Worm (Caenorhabditis elegans): Measurements from ENCODE around the gene B0432.9.

Gene B0432.9

DNA sequence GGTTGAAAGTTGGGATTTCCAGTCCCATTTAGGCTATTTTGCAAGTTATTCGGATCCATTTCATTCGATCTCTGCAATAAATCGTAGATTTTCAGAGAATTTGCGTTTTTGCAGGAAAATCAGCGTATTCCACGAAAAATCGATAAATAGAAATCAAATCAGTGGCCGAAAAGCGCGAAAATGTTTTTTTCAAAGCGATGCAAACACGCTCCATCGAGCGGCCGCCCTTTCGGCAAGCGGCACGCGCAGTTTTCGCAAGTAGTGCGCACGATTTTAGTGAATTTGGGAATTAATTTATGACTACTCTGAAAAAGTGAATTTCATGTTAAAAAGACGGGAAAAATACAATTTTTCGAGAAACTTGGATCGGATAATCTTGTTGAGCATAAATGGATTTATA lies 28.4 kb downstream of the B0432.9 start (continued):
- TF ChIP-seq fkh-4 (tag; optimal IDR thresholded peaks at IDR 0.05; ENCODE audit: borderline replicate concordance), result peak; percentile 84
- no peak for TF ChIP-seq hlh-17 (GFP tag; optimal IDR thresholded peaks at IDR 0.05; ENCODE audit: borderline replicate concordance)
- TF ChIP-seq hlh-4 (tag; optimal IDR thresholded peaks at IDR 0.05), result no peak
- peak; percentile 74 for TF ChIP-seq F16B12.6 (tag; optimal IDR thresholded peaks at IDR 0.05)
- peak; percentile 95 for TF ChIP-seq fkh-10 (GFP tag; optimal IDR thresholded peaks at IDR 0.05)
- TF ChIP-seq unc-98 (GFP tag; IDR thresholded peaks at IDR 0.05), result peak; percentile 65; the same call in 1 of the 2 replicates
- TF ChIP-seq C04F5.9 (tag; optimal IDR thresholded peaks at IDR 0.05), result peak; percentile 88
- TF ChIP-seq efl-3 (GFP tag; optimal IDR thresholded peaks at IDR 0.05), result peak; percentile 79
- TF ChIP-seq alr-1 (tag; optimal IDR thresholded peaks at IDR 0.05; ENCODE audit: borderline replicate concordance), result no peak
- TF ChIP-seq lin-35 (GFP tag; optimal IDR thresholded peaks at IDR 0.05), result peak; percentile 90 to 94
- TF ChIP-seq mef-2 (tag; optimal IDR thresholded peaks at IDR 0.05), result peak; percentile 75
- peak; percentile 95 to 96 for TF ChIP-seq lsy-2 (tag; optimal IDR thresholded peaks at IDR 0.05)
- TF ChIP-seq nhr-90 (tag; optimal IDR thresholded peaks at IDR 0.05; ENCODE audit: poor library complexity), result peak; percentile 98
- peak; percentile 96 for TF ChIP-seq lin-14 (GFP tag; optimal IDR thresholded peaks at IDR 0.05)

DNA sequence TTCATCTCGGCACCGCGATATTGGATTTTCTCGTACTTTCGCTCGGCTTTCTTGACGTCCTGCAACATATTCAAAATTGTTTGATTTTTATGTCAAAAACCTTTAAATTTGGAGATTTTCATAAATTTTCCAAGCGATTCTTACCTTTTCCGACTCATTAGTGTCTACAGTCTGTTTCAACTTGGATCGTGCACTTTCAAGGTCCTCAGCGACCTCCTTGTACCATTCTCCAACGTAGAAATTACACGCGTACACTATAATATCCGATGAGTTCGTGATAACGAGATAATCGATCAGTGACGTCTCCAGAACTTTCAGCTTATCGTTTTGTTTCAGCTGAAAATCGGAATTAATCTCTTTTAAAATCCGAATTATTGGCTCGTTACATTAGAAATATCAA lies 35.8 kb downstream of the B0432.9 start:
- TF ChIP-seq nhr-19 (GFP tag; conservative IDR thresholded peaks at IDR 0.05), result no peak
- TF ChIP-seq tlp-1 (tag; optimal IDR thresholded peaks at IDR 0.05), result no peak
- TF ChIP-seq ceh-63 (GFP tag; optimal IDR thresholded peaks at IDR 0.05), result no peak
- no peak for TF ChIP-seq dpl-1 (GFP tag; optimal IDR thresholded peaks at IDR 0.05)
- TF ChIP-seq grh-1 (GFP tag; IDR thresholded peaks at IDR 0.05), result no peak
- no peak for TF ChIP-seq nhr-237 (tag; optimal IDR thresholded peaks at IDR 0.05)
- no peak for TF ChIP-seq unc-98 (GFP tag; IDR thresholded peaks at IDR 0.05)
- TF ChIP-seq lin-14 (GFP tag; optimal IDR thresholded peaks at IDR 0.05), result no peak
- TF ChIP-seq snu-23 (GFP tag; optimal IDR thresholded peaks at IDR 0.05), result no peak
- TF ChIP-seq unc-62 (GFP tag; optimal IDR thresholded peaks at IDR 0.05), result no peak
- no peak for TF ChIP-seq pqm-1 (tag; optimal IDR thresholded peaks at IDR 0.05)
- no peak for TF ChIP-seq hlh-17 (GFP tag; optimal IDR thresholded peaks at IDR 0.05; ENCODE audit: borderline replicate concordance)
- TF ChIP-seq ceh-90 (tag; optimal IDR thresholded peaks at IDR 0.05), result no peak
- TF ChIP-seq pag-3 (tag; optimal IDR thresholded peaks at IDR 0.05; ENCODE audit: borderline replicate concordance, insufficient read depth), result no peak
- no peak for TF ChIP-seq isw-1 (GFP tag; IDR thresholded peaks at IDR 0.05)

DNA sequence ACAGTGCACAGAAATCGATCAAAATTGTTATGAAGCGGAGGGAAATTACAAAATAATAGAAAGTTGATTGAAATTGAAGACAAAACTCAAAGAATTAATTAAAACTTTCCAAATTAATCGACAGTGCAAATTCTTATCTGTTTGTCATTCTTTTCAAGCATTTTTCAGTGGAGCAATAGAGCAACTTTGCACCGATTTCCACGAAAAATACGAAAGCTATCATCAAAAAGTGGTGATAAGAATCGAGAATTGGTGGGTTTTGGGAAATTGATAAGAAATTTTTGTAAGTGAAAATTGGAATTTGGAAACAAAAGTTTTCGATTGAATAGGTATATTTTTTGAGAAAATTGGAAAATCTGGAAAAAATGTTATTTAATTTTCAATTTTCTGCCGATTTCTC lies 43.5 kb downstream of the B0432.9 start:
- TF ChIP-seq lin-35 (GFP tag; optimal IDR thresholded peaks at IDR 0.05) (peak in 1 of 2 experiments; percentile 27), unc-62 (GFP tag; optimal IDR thresholded peaks at IDR 0.05) (no peak), efl-1 (optimal IDR thresholded peaks at IDR 0.05) (peak in 1 of 2 experiments; percentile 7), efl-1 (GFP tag; optimal IDR thresholded peaks at IDR 0.05 in 1 of 2) (peak in 1 of 2 experiments; percentile 88), pqm-1 (tag; optimal IDR thresholded peaks at IDR 0.05) (peak; percentile 99), elt-2 (tag; optimal IDR thresholded peaks at IDR 0.05) (peak; percentile 71)

DNA sequence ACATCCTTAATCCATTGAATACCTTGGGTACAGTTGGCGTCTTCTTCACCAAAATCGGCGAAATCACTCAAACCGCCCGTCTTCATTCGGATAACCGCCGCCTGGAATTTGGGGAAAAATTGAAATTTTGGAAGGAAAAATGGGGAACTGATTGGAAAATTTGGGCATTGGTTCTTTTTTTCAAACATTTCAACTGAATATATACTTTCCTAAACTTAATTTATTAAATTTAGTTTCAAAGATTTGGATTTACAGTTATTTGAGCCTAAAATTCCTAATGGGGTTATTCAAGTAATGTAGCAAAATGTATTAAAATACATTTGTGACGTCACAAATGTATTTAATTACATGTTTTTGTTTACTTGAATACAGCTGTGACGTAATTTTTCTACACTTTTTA lies 45.8 kb downstream of the B0432.9 start, which contains the start of gene laat-1:
Gene laat-1, minus strand, starts transcription at position 101 of the 400 bp plus-strand sequence.
- TF ChIP-seq ceh-63 (GFP tag; optimal IDR thresholded peaks at IDR 0.05) (no peak), fkh-10 (GFP tag; optimal IDR thresholded peaks at IDR 0.05) (no peak), ztf-11 (tag; optimal IDR thresholded peaks at IDR 0.05) (no peak), mdl-1 (tag; optimal IDR thresholded peaks at IDR 0.05) (no peak), hlh-17 (GFP tag; optimal IDR thresholded peaks at IDR 0.05; ENCODE audit: borderline replicate concordance) (no peak), unc-98 (GFP tag; IDR thresholded peaks at IDR 0.05) (no peak), snpc-4 (tag; optimal IDR thresholded peaks at IDR 0.05) (no peak), nhr-76 (tag; optimal IDR thresholded peaks at IDR 0.05) (no peak), nhr-47 (tag; optimal IDR thresholded peaks at IDR 0.05) (no peak), aha-1 (tag; optimal IDR thresholded peaks at IDR 0.05) (no peak), mab-9 (GFP tag; IDR thresholded peaks at IDR 0.05) (no peak)
